Fruit fly (Drosophila melanogaster): ENCODE data around the gene Stip1.

Gene Stip1

DNA sequence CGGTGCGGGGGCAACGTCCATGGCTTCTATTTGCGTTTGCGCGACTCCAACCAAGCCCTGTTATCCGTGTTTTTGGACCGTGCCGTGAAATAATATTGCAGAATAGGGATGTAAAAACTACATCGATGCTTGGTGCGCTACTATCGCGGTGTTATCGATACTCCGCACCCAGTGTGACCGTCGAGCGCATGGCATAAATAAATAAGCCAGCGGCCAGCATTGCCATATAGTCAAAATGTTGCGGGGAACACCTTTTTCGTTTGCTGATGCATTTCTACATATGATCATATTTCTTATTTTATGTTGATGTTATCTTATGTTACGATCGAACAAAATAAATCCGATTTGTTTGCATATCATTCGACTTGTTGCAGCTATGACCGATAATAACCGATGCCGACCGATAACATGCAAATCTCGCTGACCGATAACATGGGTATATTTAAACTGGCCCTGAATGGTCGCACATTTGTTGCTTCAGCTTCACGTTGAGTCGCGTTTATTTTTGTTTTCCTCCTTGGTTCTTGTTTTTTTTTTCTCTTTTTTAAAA lies 17.7 kb upstream of the Stip1 start, which contains the start of gene smo (continued):
- TF ChIP-seq sug (tag; optimal IDR thresholded peaks at IDR 0.05) (peak; percentile 35), HLH3B (GFP tag; IDR thresholded peaks at IDR 0.05) (no peak), zf30C (GFP tag; optimal IDR thresholded peaks at IDR 0.05) (no peak), tgo (GFP tag; IDR thresholded peaks at IDR 0.05) (no peak), twi (tag; optimal IDR thresholded peaks at IDR 0.05) (peak; percentile 25), CG12659 (GFP tag; optimal IDR thresholded peaks at IDR 0.05) (peak; percentile 88), h (optimal IDR thresholded peaks at IDR 0.05) (no peak), Awh (GFP tag; IDR thresholded peaks at IDR 0.05) (no peak), bowl (GFP tag; IDR thresholded peaks at IDR 0.05) (no peak), TFAM (GFP tag; optimal IDR thresholded peaks at IDR 0.05) (no peak), dimm (GFP tag; IDR thresholded peaks at IDR 0.05) (no peak), Max (GFP tag; optimal IDR thresholded peaks at IDR 0.05) (peak; percentile 44), CG2889 (GFP tag; IDR thresholded peaks at IDR 0.05) (no peak), Mes4 (GFP tag; optimal IDR thresholded peaks at IDR 0.05) (peak; percentile 29), gsb-n (tag; optimal IDR thresholded peaks at IDR 0.05) (no peak), bigmax (GFP tag; optimal IDR thresholded peaks at IDR 0.05) (no peak), Mrtf (GFP tag; IDR thresholded peaks at IDR 0.05) (no peak), grau (tag; optimal IDR thresholded peaks at IDR 0.05) (peak; percentile 28), stc (GFP tag; IDR thresholded peaks at IDR 0.05) (no peak), wdn (GFP tag; IDR thresholded peaks at IDR 0.05) (no peak), Nf-YB (GFP tag; optimal IDR thresholded peaks at IDR 0.05) (no peak), zen2 (GFP tag; IDR thresholded peaks at IDR 0.05; ENCODE audit: partially characterized antibody) (peak; percentile 57; the same call in 1 of the 3 replicates), yki (optimal IDR thresholded peaks at IDR 0.05) (no peak), tio (GFP tag; optimal IDR thresholded peaks at IDR 0.05) (no peak), stwl (tag; optimal IDR thresholded peaks at IDR 0.05) (peak; percentile 81), lola (GFP tag; optimal IDR thresholded peaks at IDR 0.05) (no peak), HmgZ (tag; optimal IDR thresholded peaks at IDR 0.05) (peak; percentile 70), ac (GFP tag; optimal IDR thresholded peaks at IDR 0.05) (no peak), jigr1 (GFP tag; IDR thresholded peaks at IDR 0.05) (no peak), unpg (GFP tag; optimal IDR thresholded peaks at IDR 0.05) (no peak), rib (GFP tag; IDR thresholded peaks at IDR 0.05) (no peak), CG3281 (GFP tag; optimal IDR thresholded peaks at IDR 0.05) (no peak), tx (GFP tag; optimal IDR thresholded peaks at IDR 0.05) (no peak), Deaf1 (tag; optimal IDR thresholded peaks at IDR 0.05) (no peak), NfI (GFP tag; optimal IDR thresholded peaks at IDR 0.05) (no peak), CG8359 (GFP tag; optimal IDR thresholded peaks at IDR 0.05; ENCODE audit: borderline replicate concordance) (no peak), CG14860 (GFP tag; IDR thresholded peaks at IDR 0.05; ENCODE audit: partially characterized antibody) (peak; percentile 75), CG18011 (GFP tag; optimal IDR thresholded peaks at IDR 0.05) (peak; percentile 19), Hsf (GFP tag; optimal IDR thresholded peaks at IDR 0.05) (peak; percentile 43), CG2202 (tag; optimal IDR thresholded peaks at IDR 0.05) (no peak), CG8944 (GFP tag; optimal IDR thresholded peaks at IDR 0.05) (peak; percentile 54), CG34422 (GFP tag; IDR thresholded peaks at IDR 0.05) (no peak), br (optimal IDR thresholded peaks at IDR 0.05) (no peak), ATbp (GFP tag; optimal IDR thresholded peaks at IDR 0.05) (no peak), CG18476 (GFP tag; optimal IDR thresholded peaks at IDR 0.05) (no peak), Side (GFP tag; optimal IDR thresholded peaks at IDR 0.05) (peak; percentile 73), Hr39 (optimal IDR thresholded peaks at IDR 0.05) (no peak), al (GFP tag; IDR thresholded peaks at IDR 0.05) (no peak), CG1647 (GFP tag; optimal IDR thresholded peaks at IDR 0.05) (peak; percentile 36), nau (GFP tag; optimal IDR thresholded peaks at IDR 0.05) (no peak), dm (GFP tag; optimal IDR thresholded peaks at IDR 0.05) (peak; percentile 83), sens (GFP tag) (peak; percentile 84), sd (tag; optimal IDR thresholded peaks at IDR 0.05) (no peak)
